Fruit fly (Drosophila melanogaster) S2 (cell line): ENCODE results near the gene prc.

ENCODE experiments used
- CG8478 ChIP-seq: fragments of >200 bp; optimal IDR thresholded peaks from 2 replicates; lab custom pipeline; 2018
- CTCF ChIP-seq, 2 experiments: fragments of >200 bp; optimal IDR thresholded peaks; 2 replicates each; lab custom pipeline; 2018

- TF ChIP-seq CG8478 (lab: Kevin White, UChicago) (no peak), CTCF (optimal IDR thresholded peaks at IDR 0.05; lab: Kevin White, UChicago) (no peak)
Measured at dm6 chr3L:11931619-11932018, 34.3 kb downstream of the prc start.
